Fruit fly (Drosophila melanogaster) whole organism, embryonic: ENCODE measurements around the gene CG5541.

Source experiments
- Aef1 ChIP-seq: fragments of 200-800 bp; sonication (Bioruptor generic); IDR thresholded peaks from 3 replicates; pipeline ENCODE4 v1.3.6; 2022; ENCODE audit warnings: missing biosample characterization, missing genetic modification characterization
- B-H1 ChIP-seq: fragments of 200-800 bp; sonication (Bioruptor generic); IDR thresholded peaks from 3 replicates; pipeline ENCODE4 v1.3.6; 2022; ENCODE audit warnings: missing biosample characterization, missing genetic modification characterization
- CG10366 ChIP-seq: fragments of 200-800 bp; sonication (Bioruptor generic); IDR thresholded peaks from 2 replicates; pipeline ENCODE4 v1.3.6; 2022; ENCODE audit warnings: missing biosample characterization, missing genetic modification characterization
- CG12104 ChIP-seq: fragments of 200-800 bp; sonication (Bioruptor generic); optimal IDR thresholded peaks from 3 replicates; lab custom pipeline; 2016; ENCODE audit warnings: missing biosample characterization, missing genetic modification characterization
- CG15011 ChIP-seq: fragments of 200-800 bp; sonication (Bioruptor generic); optimal IDR thresholded peaks from 3 replicates; lab custom pipeline; 2018; ENCODE audit warnings: missing biosample characterization, mild to moderate bottlenecking, missing genetic modification characterization
- CG17568 ChIP-seq: fragments of 200-800 bp; sonication (Bioruptor generic); optimal IDR thresholded peaks from 2 replicates; lab custom pipeline; 2018; ENCODE audit warnings: missing biosample characterization, mild to moderate bottlenecking, missing genetic modification characterization, moderate library complexity
- CG17802 ChIP-seq: fragments of 200-800 bp; sonication (Bioruptor generic); optimal IDR thresholded peaks from 2 replicates; lab custom pipeline; 2018; ENCODE audit warnings: missing biosample characterization, mild to moderate bottlenecking, missing genetic modification characterization, moderate library complexity
- CG17829 ChIP-seq: fragments of 200-800 bp; optimal IDR thresholded peaks from 2 replicates; lab custom pipeline; 2019; ENCODE audit warnings: missing biosample characterization, mild to moderate bottlenecking, missing genetic modification characterization, moderate library complexity
- CG18599 ChIP-seq: fragments of 200-800 bp; sonication (Bioruptor generic); optimal IDR thresholded peaks from 3 replicates; lab custom pipeline; 2017; ENCODE audit warnings: missing biosample characterization, missing genetic modification characterization, mild to moderate bottlenecking, moderate library complexity, missing genetic modification reagents
- CG18764 ChIP-seq: fragments of 200-800 bp; sonication (Bioruptor generic); optimal IDR thresholded peaks from 3 replicates; lab custom pipeline; 2016; ENCODE audit warnings: missing biosample characterization, missing genetic modification characterization
- CG2116 ChIP-seq: fragments of 200-800 bp; sonication (Bioruptor generic); optimal IDR thresholded peaks from 3 replicates; lab custom pipeline; 2018; ENCODE audit warnings: missing biosample characterization, mild to moderate bottlenecking, missing genetic modification characterization
- CG2202 ChIP-seq: fragments of 200-800 bp; sonication (Bioruptor generic); optimal IDR thresholded peaks from 2 replicates; lab custom pipeline; 2018; ENCODE audit warnings: missing biosample characterization, mild to moderate bottlenecking, missing genetic modification characterization
- CG42726 ChIP-seq: fragments of 200-800 bp; sonication (Bioruptor generic); IDR thresholded peaks from 2 replicates; pipeline ENCODE4 v1.3.6; 2022; ENCODE audit warnings: missing biosample characterization, missing genetic modification characterization; ENCODE audit not compliant: partially characterized antibody
- CG4617 ChIP-seq: fragments of 200-800 bp; sonication (Bioruptor generic); optimal IDR thresholded peaks from 3 replicates; lab custom pipeline; 2016; ENCODE audit warnings: missing biosample characterization, missing genetic modification characterization, borderline replicate concordance
- CG9437 ChIP-seq: fragments of 200-800 bp; sonication (Bioruptor generic); optimal IDR thresholded peaks from 2 replicates; lab custom pipeline; 2018; ENCODE audit warnings: missing biosample characterization, mild to moderate bottlenecking, missing genetic modification characterization
- CG9727 ChIP-seq: fragments of 200-800 bp; sonication (Bioruptor generic); optimal IDR thresholded peaks from 3 replicates; lab custom pipeline; 2017; ENCODE audit warnings: missing biosample characterization, mild to moderate bottlenecking, missing genetic modification characterization
- CrebB ChIP-seq: fragments of 200-800 bp; sonication (Bioruptor generic); optimal IDR thresholded peaks from 3 replicates; lab custom pipeline; 2018; ENCODE audit warnings: missing biosample characterization, mild to moderate bottlenecking, missing genetic modification characterization
- Dll ChIP-seq: fragments of 200-800 bp; sonication (Bioruptor generic); IDR thresholded peaks from 4 replicates; pipeline ENCODE4 v1.3.6; 2022; ENCODE audit warnings: missing biosample characterization, missing genetic modification characterization; ENCODE audit not compliant: partially characterized antibody
- ERR ChIP-seq: fragments of 200-800 bp; sonication (Bioruptor generic); optimal IDR thresholded peaks from 2 replicates; lab custom pipeline; 2016; ENCODE audit warnings: missing biosample characterization, missing genetic modification characterization
- H15 ChIP-seq: fragments of 200-800 bp; sonication (Bioruptor generic); IDR thresholded peaks from 3 replicates; pipeline ENCODE4 v1.3.6; 2022; ENCODE audit warnings: missing biosample characterization, missing genetic modification characterization
- HLH4C ChIP-seq: fragments of 200-800 bp; sonication (Bioruptor generic); IDR thresholded peaks from 3 replicates; pipeline ENCODE4 v1.3.6; 2022; ENCODE audit warnings: missing biosample characterization, missing genetic modification characterization; ENCODE audit not compliant: partially characterized antibody
- Hmr ChIP-seq: fragments of 200-800 bp; sonication (Bioruptor generic); optimal IDR thresholded peaks from 3 replicates; lab custom pipeline; 2017; ENCODE audit warnings: mild to moderate bottlenecking, missing biosample characterization, missing genetic modification reagents, missing genetic modification characterization
- Hr39 ChIP-seq: fragments of >200 bp; optimal IDR thresholded peaks from 2 replicates; lab custom pipeline; 2017
- Mes4 ChIP-seq: fragments of 200-800 bp; sonication (Bioruptor generic); optimal IDR thresholded peaks from 2 replicates; lab custom pipeline; 2016; ENCODE audit warnings: missing biosample characterization, missing genetic modification characterization
- NfI ChIP-seq: fragments of 200-800 bp; sonication (Bioruptor generic); optimal IDR thresholded peaks from 3 replicates; lab custom pipeline; 2018; ENCODE audit warnings: missing biosample characterization, mild to moderate bottlenecking, missing genetic modification characterization, moderate library complexity
- Sry-β ChIP-seq: fragments of 200-800 bp; sonication (Bioruptor generic); optimal IDR thresholded peaks from 2 replicates; lab custom pipeline; 2018; ENCODE audit warnings: missing biosample characterization, mild to moderate bottlenecking, missing genetic modification characterization, moderate library complexity
- Ssrp ChIP-seq: fragments of 200-800 bp; sonication (Bioruptor generic); optimal IDR thresholded peaks from 2 replicates; lab custom pipeline; 2018; ENCODE audit warnings: missing biosample characterization, mild to moderate bottlenecking, missing genetic modification characterization, moderate library complexity
- Trl ChIP-seq, 3 experiments: fragments of >200 bp in 2 of 3; fragments of 200-800 bp in 1 of 3; sonication (Bioruptor generic) in 1 of 3; optimal IDR thresholded peaks; 2 replicates in 1 of 3; 3 replicates in 2 of 3; lab custom pipeline; 2016 to 2017; ENCODE audit warnings: missing biosample characterization in 1 of 3, missing genetic modification characterization in 1 of 3
- Xrp1 ChIP-seq: fragments of 200-800 bp; sonication (Bioruptor generic); IDR thresholded peaks from 2 replicates; pipeline ENCODE4 v1.3.6; 2022; ENCODE audit warnings: missing biosample characterization, missing genetic modification characterization
- ara ChIP-seq: fragments of 200-800 bp; sonication (Bioruptor generic); IDR thresholded peaks from 2 replicates; pipeline ENCODE4 v1.3.6; 2022; ENCODE audit warnings: missing biosample characterization, missing genetic modification characterization
- chinmo ChIP-seq: fragments of 200-800 bp; sonication (Bioruptor generic); IDR thresholded peaks from 4 replicates; pipeline ENCODE4 v1.3.6; 2022; ENCODE audit warnings: missing biosample characterization, missing genetic modification characterization; ENCODE audit not compliant: partially characterized antibody
- crc ChIP-seq: fragments of 200-800 bp; sonication (Bioruptor generic); optimal IDR thresholded peaks from 2 replicates; lab custom pipeline; 2016; ENCODE audit warnings: missing biosample characterization, missing genetic modification characterization
- crol ChIP-seq: fragments of 200-800 bp; sonication (Bioruptor generic); IDR thresholded peaks from 2 replicates; pipeline ENCODE4 v1.3.6; 2022; ENCODE audit warnings: missing biosample characterization, missing genetic modification characterization
- dimm ChIP-seq: fragments of 200-800 bp; sonication (Bioruptor generic); IDR thresholded peaks from 2 replicates; pipeline ENCODE4 v1.3.6; 2022; ENCODE audit warnings: missing biosample characterization, missing genetic modification characterization
- ems ChIP-seq: fragments of 200-800 bp; sonication (Bioruptor generic); optimal IDR thresholded peaks from 3 replicates; lab custom pipeline; 2016; ENCODE audit warnings: missing biosample characterization, missing genetic modification characterization
- fd96Cb ChIP-seq: fragments of 200-800 bp; sonication (Bioruptor generic); optimal IDR thresholded peaks from 2 replicates; lab custom pipeline; 2018; ENCODE audit warnings: missing biosample characterization, mild to moderate bottlenecking, missing genetic modification characterization, moderate library complexity
- fu2 ChIP-seq: fragments of 200-800 bp; sonication (Bioruptor generic); optimal IDR thresholded peaks from 2 replicates; lab custom pipeline; 2016; ENCODE audit warnings: missing biosample characterization, missing genetic modification characterization
- gem ChIP-seq: fragments of 200-800 bp; sonication (Bioruptor generic); optimal IDR thresholded peaks from 2 replicates; lab custom pipeline; 2019; ENCODE audit warnings: missing biosample characterization, mild to moderate bottlenecking, missing genetic modification characterization, moderate library complexity
- lov ChIP-seq, 2 experiments: fragments of 200-800 bp in 1 of 2; fragments of >200 bp in 1 of 2; sonication (Bioruptor generic) in 1 of 2; IDR thresholded peaks in 1 of 2; optimal IDR thresholded peaks in 1 of 2; 2 replicates in 1 of 2; 3 replicates in 1 of 2; pipeline versions ENCODE4 v1.3.6 to Lab custom; 2017 to 2022; ENCODE audit warnings: missing biosample characterization in 1 of 2, missing genetic modification characterization in 1 of 2
- mam ChIP-seq: fragments of 200-800 bp; sonication (Bioruptor generic); optimal IDR thresholded peaks from 3 replicates; lab custom pipeline; 2016; ENCODE audit warnings: missing biosample characterization, missing genetic modification characterization
- onecut ChIP-seq: fragments of 200-800 bp; sonication (Bioruptor generic); IDR thresholded peaks from 2 replicates; pipeline ENCODE4 v1.3.6; 2022; ENCODE audit warnings: missing biosample characterization, missing genetic modification characterization
- org-1 ChIP-seq: fragments of 200-800 bp; sonication (Bioruptor generic); optimal IDR thresholded peaks from 2 replicates; lab custom pipeline; 2017; ENCODE audit warnings: missing biosample characterization, missing genetic modification characterization
- phol ChIP-seq: fragments of 200-800 bp; sonication (Bioruptor generic); optimal IDR thresholded peaks from 3 replicates; lab custom pipeline; 2018; ENCODE audit warnings: missing biosample characterization, mild to moderate bottlenecking, missing genetic modification characterization, moderate library complexity
- prd ChIP-seq, 3 experiments: fragments of >200 bp in 2 of 3; fragments of 200-800 bp in 1 of 3; sonication (Bioruptor generic) in 1 of 3; optimal IDR thresholded peaks in 2 of 3; IDR thresholded peaks in 1 of 3; 2 replicates in 2 of 3; 3 replicates in 1 of 3; pipeline versions ENCODE4 v1.3.6 to Lab custom; 2017 to 2022; ENCODE audit warnings: missing biosample characterization in 1 of 3, missing genetic modification characterization in 1 of 3
- sima ChIP-seq: fragments of 200-800 bp; sonication (Bioruptor generic); optimal IDR thresholded peaks from 2 replicates; lab custom pipeline; 2016; ENCODE audit warnings: missing biosample characterization, missing genetic modification characterization
- sug ChIP-seq: fragments of 200-800 bp; optimal IDR thresholded peaks from 2 replicates; lab custom pipeline; 2019; ENCODE audit warnings: missing biosample characterization, mild to moderate bottlenecking, missing genetic modification characterization, moderate library complexity
- trem ChIP-seq: fragments of 200-800 bp; optimal IDR thresholded peaks from 3 replicates; lab custom pipeline; 2019; ENCODE audit warnings: missing biosample characterization, mild to moderate bottlenecking, missing genetic modification characterization, moderate library complexity
- twi ChIP-seq: fragments of 200-800 bp; optimal IDR thresholded peaks from 2 replicates; lab custom pipeline; 2019; ENCODE audit warnings: missing biosample characterization, mild to moderate bottlenecking, missing genetic modification characterization, moderate library complexity
- unc-4 ChIP-seq: fragments of 200-800 bp; sonication (Bioruptor generic); IDR thresholded peaks from 2 replicates; pipeline ENCODE4 v1.3.6; 2022; ENCODE audit warnings: missing biosample characterization, missing genetic modification characterization; ENCODE audit not compliant: partially characterized antibody
- wdn ChIP-seq: fragments of 200-800 bp; sonication (Bioruptor generic); IDR thresholded peaks from 2 replicates; pipeline ENCODE4 v1.3.6; 2022; ENCODE audit warnings: missing biosample characterization, missing genetic modification characterization

Gene CG5541

dm6 chrX:15078394-15078793 lies 34.5 kb downstream of the CG5541 start (continued):
- TF ChIP-seq Ssrp (tag; lab: Kevin White, UChicago) (no peak), Trl (optimal IDR thresholded peaks at IDR 0.05; lab: Kevin White, UChicago) (no peak), Trl (GFP tag; optimal IDR thresholded peaks at IDR 0.05; lab: Kevin White, UChicago) (no peak), phol (tag; lab: Kevin White, UChicago) (no peak), Aef1 (GFP tag; lab: Robert Waterston, UW) (no peak), sug (tag; lab: Kevin White, UChicago) (peak; percentile 51), sima (GFP tag; lab: Kevin White, UChicago) (no peak), Hmr (GFP tag; lab: Kevin White, UChicago) (peak; percentile 0), CG42726 (GFP tag; lab: Robert Waterston, UW) (no peak), H15 (GFP tag; lab: Robert Waterston, UW) (no peak), CG2202 (tag; lab: Kevin White, UChicago) (peak; percentile 24), prd (optimal IDR thresholded peaks at IDR 0.05; lab: Kevin White, UChicago) (no peak), prd (GFP tag; IDR thresholded peaks at IDR 0.05; lab: Robert Waterston, UW) (no peak), CG12104 (no peak), CG18764 (GFP tag; lab: Kevin White, UChicago) (no peak), CG2116 (GFP tag; lab: Kevin White, UChicago) (no peak), CG17802 (tag; lab: Kevin White, UChicago) (no peak), twi (tag; lab: Kevin White, UChicago) (no peak), Dll (GFP tag; lab: Robert Waterston, UW) (no peak), wdn (no peak), B-H1 (GFP tag; lab: Robert Waterston, UW) (no peak; the same call in 2 of the 3 replicates), gem (tag; lab: Kevin White, UChicago) (peak; percentile 15), org-1 (GFP tag; lab: Kevin White, UChicago) (no peak), dimm (GFP tag; lab: Robert Waterston, UW) (no peak), CrebB (tag; lab: Kevin White, UChicago) (peak; percentile 13), ERR (GFP tag; lab: Kevin White, UChicago) (no peak), unc-4 (no peak), CG10366 (GFP tag; lab: Robert Waterston, UW) (no peak), CG9437 (GFP tag; lab: Kevin White, UChicago) (no peak), fd96Cb (tag; lab: Kevin White, UChicago) (no peak), ara (no peak), ems (no peak), fu2 (GFP tag; lab: Kevin White, UChicago) (no peak), CG9727 (GFP tag; lab: Kevin White, UChicago) (no peak), Mes4 (no peak), CG17829 (tag; lab: Kevin White, UChicago) (no peak), chinmo (GFP tag; lab: Robert Waterston, UW) (no peak), HLH4C (GFP tag; lab: Robert Waterston, UW) (no peak), Hr39 (lab: Kevin White, UChicago) (no peak), lov (optimal IDR thresholded peaks at IDR 0.05; lab: Kevin White, UChicago) (no peak), lov (GFP tag; IDR thresholded peaks at IDR 0.05; lab: Robert Waterston, UW) (no peak), trem (tag; lab: Kevin White, UChicago) (no peak), CG17568 (peak; percentile 9), Sry-β (no peak), onecut (GFP tag; lab: Robert Waterston, UW) (no peak), CG4617 (GFP tag; lab: Kevin White, UChicago) (no peak), crol (GFP tag; lab: Robert Waterston, UW) (no peak), CG18599 (GFP tag; lab: Kevin White, UChicago) (peak; percentile 9), CG15011 (GFP tag; lab: Kevin White, UChicago) (no peak), Xrp1 (no peak), crc (GFP tag; lab: Kevin White, UChicago) (no peak), NfI (GFP tag; lab: Kevin White, UChicago) (no peak), mam (no peak)
